Worm (Caenorhabditis elegans) whole organism, early embryonic: ENCODE results near the gene K04G11.1.

ENCODE experiments used
- F13C5.2 ChIP-seq: sonication (generic microtip); optimal IDR thresholded peaks from 2 replicates; lab custom pipeline; 2017; ENCODE audit warnings: mild to moderate bottlenecking, missing genetic modification characterization, inconsistent platforms, missing compliant biosample characterization
- aly-1 ChIP-seq: sonication (generic microtip); optimal IDR thresholded peaks from 2 replicates; lab custom pipeline; 2016; ENCODE audit warnings: missing genetic modification characterization, missing compliant biosample characterization
- ama-1 ChIP-seq: fragments of 150-350 bp; optimal IDR thresholded peaks from 2 replicates; lab custom pipeline; 2014
- ceh-13 ChIP-seq: fragments of 200-800 bp; sonication (Bioruptor generic); optimal IDR thresholded peaks from 2 replicates; lab custom pipeline; 2018; ENCODE audit warnings: mild to moderate bottlenecking, missing genetic modification characterization, missing compliant biosample characterization
- ceh-36 ChIP-seq: sonication (generic microtip); optimal IDR thresholded peaks from 2 replicates; lab custom pipeline; 2016; ENCODE audit warnings: missing genetic modification characterization, inconsistent platforms, missing compliant biosample characterization
- flt-1 ChIP-seq: fragments of 200-800 bp; sonication (Bioruptor generic); IDR thresholded peaks from 2 replicates; pipeline ENCODE4 v1.3.6; 2022; ENCODE audit warnings: missing genetic modification characterization, missing compliant biosample characterization
- hmbx-1 ChIP-seq: sonication (generic microtip); optimal IDR thresholded peaks from 2 replicates; lab custom pipeline; 2016; ENCODE audit warnings: mild to moderate bottlenecking, missing genetic modification characterization, missing compliant biosample characterization
- hmg-4 ChIP-seq: fragments of 200-800 bp; sonication (Bioruptor generic); optimal IDR thresholded peaks from 2 replicates; lab custom pipeline; 2018; ENCODE audit warnings: mild to moderate bottlenecking, missing genetic modification characterization, missing compliant biosample characterization
- hnd-1 ChIP-seq: sonication (generic microtip); optimal IDR thresholded peaks from 2 replicates; lab custom pipeline; 2016; ENCODE audit warnings: missing genetic modification characterization, missing compliant biosample characterization
- pes-1 ChIP-seq: fragments of 200-800 bp; sonication (Bioruptor generic); IDR thresholded peaks from 2 replicates; pipeline ENCODE4 v1.3.6; 2022; ENCODE audit warnings: missing genetic modification reagents, missing genetic modification characterization, missing compliant biosample characterization
- scrt-1 ChIP-seq: fragments of 200-800 bp; sonication (Bioruptor generic); IDR thresholded peaks from 2 replicates; pipeline ENCODE4 v1.3.6; 2022; ENCODE audit warnings: missing genetic modification characterization, missing compliant biosample characterization
- tbx-11 ChIP-seq: fragments of 200-800 bp; sonication (Bioruptor generic); IDR thresholded peaks from 2 replicates; pipeline ENCODE4 v1.3.6; 2022; ENCODE audit warnings: missing genetic modification characterization, missing compliant biosample characterization
- tra-4 ChIP-seq: sonication (generic microtip); optimal IDR thresholded peaks from 2 replicates; lab custom pipeline; 2017; ENCODE audit warnings: missing genetic modification characterization, missing compliant biosample characterization

- TF ChIP-seq ama-1 (lab: Kevin White, UChicago) (no peak), hnd-1 (tag; lab: Kevin White, UChicago) (no peak), tra-4 (tag; lab: Kevin White, UChicago) (no peak), F13C5.2 (tag; lab: Kevin White, UChicago) (no peak), scrt-1 (no peak), flt-1 (GFP tag; lab: Robert Waterston, UW) (no peak), ceh-13 (no peak), hmg-4 (no peak), pes-1 (no peak), tbx-11 (no peak), hmbx-1 (tag; lab: Kevin White, UChicago) (no peak), aly-1 (tag; lab: Kevin White, UChicago) (no peak), ceh-36 (tag; lab: Kevin White, UChicago) (no peak)
Observed at ce11 chrX:14327398-14327797, 7.9 kb upstream of the K04G11.1 start, which contains the start of gene C11H1.7.
